Fruit fly (Drosophila melanogaster): ENCODE results near the gene CG8665.

Gene CG8665

DNA sequence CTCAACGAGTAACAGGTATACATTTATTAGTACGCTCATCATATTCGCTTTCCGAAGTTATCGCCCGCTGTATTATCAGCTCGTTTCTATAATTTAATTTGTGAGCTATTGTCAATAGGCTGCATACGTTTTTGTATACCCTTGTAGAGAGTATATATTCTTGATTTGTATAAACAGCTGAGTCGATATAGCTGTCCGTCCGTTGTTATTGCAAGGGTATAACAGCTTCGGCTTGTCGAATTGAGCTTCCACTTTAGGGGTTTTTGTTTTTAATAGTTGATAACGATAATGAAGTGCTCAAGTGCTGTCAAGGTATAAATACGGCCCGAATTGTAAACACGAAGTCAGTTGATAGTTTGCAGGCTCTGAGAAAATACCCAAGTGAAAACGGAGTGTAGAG, at the start of gene CG8665:
Gene CG8665 (plus strand): TSS at position 342 of the 400 bp plus-strand sequence.
- TF ChIP-seq noc (tag; optimal IDR thresholded peaks at IDR 0.05) = peak; percentile 93

dm6 chr2L:21322161-21322560, 48.9 kb upstream of the CG8665 start:
- TF ChIP-seq noc (tag; optimal IDR thresholded peaks at IDR 0.05) = no peak

DNA sequence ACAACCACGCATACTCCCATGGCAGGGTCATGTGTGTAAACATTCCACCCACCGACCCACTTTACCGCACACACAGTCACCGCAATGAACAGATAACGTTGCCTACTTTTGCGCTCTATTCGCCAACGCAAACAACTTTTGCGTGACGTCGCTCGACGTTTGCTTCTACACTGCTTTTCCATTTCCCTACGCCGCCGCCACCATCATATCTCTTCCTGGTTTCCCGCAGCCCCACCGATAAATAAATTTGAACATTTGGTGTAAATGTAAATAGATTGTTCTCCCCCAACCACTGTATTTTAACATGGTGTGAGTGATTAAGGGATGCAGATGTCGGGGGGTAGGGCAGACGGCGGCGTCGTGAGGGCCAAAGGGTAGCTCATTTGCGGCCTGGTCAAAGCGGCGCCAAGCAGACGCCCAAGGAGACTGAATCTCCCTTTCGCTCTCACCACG, 46.6 kb upstream of the CG8665 start:
- TF ChIP-seq noc (tag; optimal IDR thresholded peaks at IDR 0.05) = no peak

- TF ChIP-seq noc (tag; optimal IDR thresholded peaks at IDR 0.05) = no peak
Measured at dm6 chr2L:21329353-21329752, 41.7 kb upstream of the CG8665 start.

DNA sequence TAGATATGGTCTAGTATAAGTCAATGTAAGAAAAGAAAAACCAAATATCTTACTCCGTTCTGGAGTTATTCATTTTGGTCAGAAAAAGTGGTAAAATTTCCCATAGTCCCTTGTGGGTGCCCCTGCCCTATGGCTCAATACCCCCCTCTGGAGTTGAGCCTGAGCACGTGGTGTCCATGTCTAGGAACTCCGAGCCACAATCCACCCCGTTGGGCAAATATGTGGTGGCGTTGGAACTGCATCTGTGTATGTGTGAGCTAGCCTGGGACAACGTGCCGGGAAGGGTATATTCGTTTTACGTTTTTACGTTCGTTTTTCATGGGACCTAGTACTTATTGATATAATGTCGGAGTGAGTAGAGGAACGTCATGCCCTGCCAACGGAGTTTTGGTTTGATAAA, 40.2 kb upstream of the CG8665 start:
- no peak for TF ChIP-seq noc (tag; optimal IDR thresholded peaks at IDR 0.05)

DNA sequence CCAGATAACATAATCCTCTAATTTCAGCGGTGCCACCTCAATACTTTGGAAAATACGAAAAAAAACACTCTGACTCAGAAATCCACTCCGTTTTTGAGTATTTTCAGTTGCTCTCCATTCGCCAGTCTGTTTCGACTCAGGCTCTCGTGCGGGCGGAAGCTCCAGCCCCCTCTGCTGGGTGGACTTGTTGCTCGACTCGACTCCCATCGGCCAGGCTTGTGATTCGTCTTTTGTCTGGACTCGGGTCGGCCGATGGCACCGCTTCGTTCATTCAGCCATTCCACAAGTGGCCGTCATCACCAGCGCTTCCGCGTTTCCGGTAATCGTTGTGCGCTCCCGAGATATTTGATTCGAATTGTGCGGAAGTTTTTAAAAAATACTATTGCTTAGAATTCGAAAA, 39.5 kb upstream of the CG8665 start, which contains the start of gene dimm:
Gene dimm (plus strand): TSS at position 255 of the 400 bp plus-strand sequence.
- no peak for TF ChIP-seq noc (tag; optimal IDR thresholded peaks at IDR 0.05)

dm6 chr2L:21341706-21342105, 29.3 kb upstream of the CG8665 start:
- no peak for TF ChIP-seq noc (tag; optimal IDR thresholded peaks at IDR 0.05)

DNA sequence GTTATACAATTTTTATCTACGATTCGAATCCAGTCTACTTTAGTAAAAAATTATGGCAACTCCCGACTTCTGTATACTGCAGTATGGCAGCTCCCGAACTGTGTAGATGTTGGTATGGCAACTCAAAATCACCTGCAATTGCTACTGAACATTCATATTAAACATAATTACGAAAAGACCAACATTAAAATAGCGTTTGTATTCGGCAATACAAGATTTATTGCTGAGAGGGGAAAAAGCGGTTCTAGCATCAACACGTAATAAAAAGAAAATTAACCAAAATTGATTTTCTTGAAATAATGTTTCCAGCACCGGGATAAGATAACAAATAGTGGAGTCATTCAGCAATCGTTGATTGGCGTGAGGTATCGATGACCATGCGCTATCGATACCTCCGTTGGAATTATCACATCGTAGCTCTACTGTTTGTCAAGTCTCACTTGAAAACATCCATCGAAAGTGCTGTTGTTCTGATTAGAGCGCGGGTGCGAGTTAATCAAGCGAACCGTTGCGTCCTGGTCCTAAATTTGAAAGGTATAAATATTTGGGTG, 26.7 kb upstream of the CG8665 start, which contains the start of gene Tsp39D:
Gene Tsp39D (plus strand): TSS at position 405 of the 551 bp plus-strand sequence.
- no peak for TF ChIP-seq noc (tag; optimal IDR thresholded peaks at IDR 0.05)

dm6 chr2L:21360916-21361315, 10.1 kb upstream of the CG8665 start, which contains the start of gene dtr:
dtr (plus strand) TSS chr2L:21361216.
- no peak for TF ChIP-seq noc (tag; optimal IDR thresholded peaks at IDR 0.05)

- TF ChIP-seq noc (tag; optimal IDR thresholded peaks at IDR 0.05) = peak; percentile 90
Measured at dm6 chr2L:21367296-21367695, 3.7 kb upstream of the CG8665 start.

DNA sequence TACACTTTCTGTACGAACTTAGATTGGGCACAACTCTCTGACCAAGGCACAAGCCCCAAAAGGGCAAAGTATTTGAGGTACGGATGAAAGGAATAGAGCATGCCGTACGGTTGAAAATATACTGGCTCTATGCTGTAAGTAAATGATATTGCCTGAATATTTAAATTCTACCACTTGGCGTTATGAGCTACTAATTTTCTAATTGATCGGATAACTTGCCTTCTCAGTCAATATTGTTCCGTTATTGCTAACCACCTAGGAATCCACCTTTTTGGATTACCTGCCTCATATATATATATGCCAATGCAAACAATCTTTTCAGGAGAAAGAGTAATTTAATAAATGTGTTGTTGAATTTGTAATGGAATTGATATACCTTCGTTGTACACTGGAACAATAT, 1.4 kb upstream of the CG8665 start, which contains the start of gene Gr39b:
Gene Gr39b (minus strand): TSS at position 101 of the 400 bp plus-strand sequence.
- no peak for TF ChIP-seq noc (tag; optimal IDR thresholded peaks at IDR 0.05)

- TF ChIP-seq noc (tag; optimal IDR thresholded peaks at IDR 0.05) = no peak
Measured at dm6 chr2L:21377984-21378383, 7.0 kb downstream of the CG8665 start.

dm6 chr2L:21379790-21380349, 8.8 kb downstream of the CG8665 start, which contains the start of gene nrv3:
nrv3 (plus strand) TSS chr2L:21380000.
- no peak for TF ChIP-seq noc (tag; optimal IDR thresholded peaks at IDR 0.05)

DNA sequence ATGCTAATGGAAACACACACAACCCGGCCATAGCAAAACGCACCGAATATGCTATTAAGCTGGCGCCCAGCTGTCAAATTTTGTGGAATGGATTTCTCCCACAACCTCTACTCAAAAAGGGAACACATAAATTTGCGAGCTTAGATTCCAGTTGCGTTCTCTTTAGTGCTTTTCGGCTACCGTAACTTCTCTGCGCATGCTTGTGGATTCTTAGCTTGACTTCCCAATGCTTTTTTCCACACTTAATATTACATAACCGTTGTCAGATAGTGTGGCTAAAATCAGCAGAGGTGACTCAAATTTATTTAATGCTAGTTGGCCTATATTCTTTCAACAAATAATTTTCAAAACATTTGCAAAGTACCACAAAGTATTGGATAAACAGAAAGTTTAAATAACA, 10.4 kb downstream of the CG8665 start:
- no peak for TF ChIP-seq noc (tag; optimal IDR thresholded peaks at IDR 0.05)

DNA sequence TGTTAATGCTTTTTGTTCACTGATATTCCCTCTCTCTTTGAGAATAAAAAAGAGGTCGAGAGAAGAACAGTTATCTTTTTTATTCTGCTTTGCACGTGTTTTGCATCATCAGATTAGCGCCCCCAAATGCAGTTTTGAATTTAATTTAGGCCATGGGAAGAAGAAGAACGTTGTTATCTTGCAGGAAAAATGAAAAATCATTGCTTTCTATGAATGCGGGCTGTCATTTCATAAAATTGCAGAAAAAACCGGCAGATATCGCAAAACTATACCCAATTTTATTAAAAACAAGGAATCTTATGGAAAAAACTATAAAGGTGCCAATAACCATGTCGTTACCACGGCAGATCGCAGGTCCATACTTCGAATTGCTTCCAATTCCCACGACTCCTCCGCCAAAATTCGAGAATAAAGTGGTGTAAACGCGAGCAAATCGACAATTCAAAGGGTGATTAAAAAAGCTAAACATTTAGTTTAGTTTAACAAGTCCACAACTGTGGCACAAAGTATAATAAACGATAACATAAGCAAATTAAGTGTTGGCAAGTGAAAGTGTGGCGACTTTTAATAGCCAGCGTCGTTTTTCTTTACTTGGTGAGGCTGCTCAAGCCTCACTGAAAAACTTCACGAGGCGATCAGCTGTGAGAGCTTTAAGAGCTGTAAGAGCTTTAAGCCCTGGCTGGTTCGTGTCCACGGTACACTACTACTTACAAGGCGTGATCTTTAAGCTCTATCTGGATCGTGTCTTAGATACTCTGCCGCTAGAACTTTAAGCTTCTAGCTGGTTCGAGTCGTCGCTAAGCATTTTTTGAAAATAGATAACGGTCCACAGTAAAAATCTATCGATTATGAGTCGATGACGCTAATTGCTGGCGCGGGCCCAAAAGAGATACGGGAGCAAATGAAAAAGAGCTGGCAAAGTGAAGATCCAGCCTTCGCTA, 26.0 kb downstream of the CG8665 start:
- TF ChIP-seq noc (tag; optimal IDR thresholded peaks at IDR 0.05) = no peak

All from whole organism, larva.